Fruit fly (Drosophila melanogaster) whole organism, embryonic: ENCODE data around the gene klg.
A peak's percentile ranks its signal among the peaks of the same experiment; 100 is the strongest.

Experiments used
- Bgb ChIP-seq: fragments of 200-800 bp; sonication (Bioruptor generic); IDR thresholded peaks from 2 replicates; pipeline ENCODE4 v1.3.6; 2022; ENCODE audit warnings: missing biosample characterization, missing genetic modification characterization; ENCODE audit not compliant: partially characterized antibody
- BtbVII ChIP-seq: fragments of 200-800 bp; sonication (Bioruptor generic); optimal IDR thresholded peaks from 3 replicates; lab custom pipeline; 2017; ENCODE audit warnings: missing biosample characterization, mild to moderate bottlenecking, missing genetic modification characterization
- C15 ChIP-seq: fragments of 200-800 bp; sonication (Bioruptor generic); IDR thresholded peaks from 3 replicates; pipeline ENCODE4 v1.3.6; 2022; ENCODE audit warnings: missing biosample characterization, missing genetic modification characterization
- CG10321 ChIP-seq: fragments of 200-800 bp; sonication (Bioruptor generic); IDR thresholded peaks from 2 replicates; pipeline ENCODE4 v1.3.6; 2022; ENCODE audit warnings: missing biosample characterization, missing genetic modification characterization
- CG10366 ChIP-seq: fragments of 200-800 bp; sonication (Bioruptor generic); IDR thresholded peaks from 2 replicates; pipeline ENCODE4 v1.3.6; 2022; ENCODE audit warnings: missing biosample characterization, missing genetic modification characterization
- CG10462 ChIP-seq: fragments of 200-800 bp; sonication (Bioruptor generic); optimal IDR thresholded peaks from 2 replicates; lab custom pipeline; 2016; ENCODE audit warnings: missing biosample characterization, missing genetic modification characterization
- CG11723 ChIP-seq: fragments of 200-800 bp; sonication (Bioruptor generic); optimal IDR thresholded peaks from 2 replicates; lab custom pipeline; 2017; ENCODE audit warnings: missing biosample characterization, mild to moderate bottlenecking, missing genetic modification characterization
- CG13424 ChIP-seq: fragments of 200-800 bp; sonication (Bioruptor generic); optimal IDR thresholded peaks from 2 replicates; lab custom pipeline; 2019; ENCODE audit warnings: missing biosample characterization, mild to moderate bottlenecking, missing genetic modification characterization, moderate library complexity
- CG13624 ChIP-seq: fragments of 200-800 bp; sonication (Bioruptor generic); optimal IDR thresholded peaks from 2 replicates; lab custom pipeline; 2016; ENCODE audit warnings: missing biosample characterization, missing genetic modification characterization
- CG14965 ChIP-seq: fragments of 200-800 bp; sonication (Bioruptor generic); optimal IDR thresholded peaks from 2 replicates; lab custom pipeline; 2016; ENCODE audit warnings: missing biosample characterization, missing genetic modification characterization, borderline replicate concordance
- CG17802 ChIP-seq: fragments of 200-800 bp; sonication (Bioruptor generic); optimal IDR thresholded peaks from 2 replicates; lab custom pipeline; 2018; ENCODE audit warnings: missing biosample characterization, mild to moderate bottlenecking, missing genetic modification characterization, moderate library complexity
- CG18262 ChIP-seq: fragments of 200-800 bp; optimal IDR thresholded peaks from 3 replicates; lab custom pipeline; 2019; ENCODE audit warnings: missing biosample characterization, mild to moderate bottlenecking, missing genetic modification characterization, moderate library complexity
- CG18764 ChIP-seq: fragments of 200-800 bp; sonication (Bioruptor generic); optimal IDR thresholded peaks from 3 replicates; lab custom pipeline; 2016; ENCODE audit warnings: missing biosample characterization, missing genetic modification characterization
- CG2116 ChIP-seq: fragments of 200-800 bp; sonication (Bioruptor generic); optimal IDR thresholded peaks from 3 replicates; lab custom pipeline; 2018; ENCODE audit warnings: missing biosample characterization, mild to moderate bottlenecking, missing genetic modification characterization
- CG2202 ChIP-seq: fragments of 200-800 bp; sonication (Bioruptor generic); optimal IDR thresholded peaks from 2 replicates; lab custom pipeline; 2018; ENCODE audit warnings: missing biosample characterization, mild to moderate bottlenecking, missing genetic modification characterization
- CG2712 ChIP-seq: fragments of 200-800 bp; optimal IDR thresholded peaks from 3 replicates; lab custom pipeline; 2019; ENCODE audit warnings: missing biosample characterization, mild to moderate bottlenecking, missing genetic modification characterization, moderate library complexity
- CG3407 ChIP-seq: fragments of 200-800 bp; sonication (Bioruptor generic); optimal IDR thresholded peaks from 2 replicates; lab custom pipeline; 2018; ENCODE audit warnings: missing biosample characterization, mild to moderate bottlenecking, missing genetic modification characterization
- CG5953 ChIP-seq: fragments of 200-800 bp; sonication (Bioruptor generic); IDR thresholded peaks from 2 replicates; pipeline ENCODE4 v1.3.6; 2022; ENCODE audit warnings: missing biosample characterization, missing genetic modification characterization
- CG7271 ChIP-seq: fragments of 200-800 bp; sonication (Bioruptor generic); optimal IDR thresholded peaks from 2 replicates; lab custom pipeline; 2018; ENCODE audit warnings: missing biosample characterization, mild to moderate bottlenecking, missing genetic modification characterization, moderate library complexity
- CG7839 ChIP-seq: fragments of 200-800 bp; sonication (Bioruptor generic); optimal IDR thresholded peaks from 3 replicates; lab custom pipeline; 2018; ENCODE audit warnings: missing biosample characterization, mild to moderate bottlenecking, missing genetic modification characterization, moderate library complexity
- CG8388 ChIP-seq: fragments of 200-800 bp; sonication (Bioruptor generic); optimal IDR thresholded peaks from 2 replicates; lab custom pipeline; 2019; ENCODE audit warnings: missing biosample characterization, mild to moderate bottlenecking, missing genetic modification characterization, moderate library complexity
- CHES-1-like ChIP-seq: fragments of 200-800 bp; sonication (Bioruptor generic); optimal IDR thresholded peaks from 2 replicates; lab custom pipeline; 2016; ENCODE audit warnings: missing biosample characterization, missing genetic modification characterization
- CTCF ChIP-seq: fragments of 200-800 bp; sonication (Bioruptor generic); optimal IDR thresholded peaks from 2 replicates; lab custom pipeline; 2017; ENCODE audit warnings: missing biosample characterization, mild to moderate bottlenecking, missing genetic modification characterization, moderate library complexity
- Fer1 ChIP-seq: fragments of 200-800 bp; sonication (Bioruptor generic); optimal IDR thresholded peaks from 2 replicates; lab custom pipeline; 2017; ENCODE audit warnings: missing biosample characterization, mild to moderate bottlenecking, missing genetic modification characterization
- H15 ChIP-seq: fragments of 200-800 bp; sonication (Bioruptor generic); IDR thresholded peaks from 3 replicates; pipeline ENCODE4 v1.3.6; 2022; ENCODE audit warnings: missing biosample characterization, missing genetic modification characterization
- HLH4C ChIP-seq: fragments of 200-800 bp; sonication (Bioruptor generic); IDR thresholded peaks from 3 replicates; pipeline ENCODE4 v1.3.6; 2022; ENCODE audit warnings: missing biosample characterization, missing genetic modification characterization; ENCODE audit not compliant: partially characterized antibody
- HLHmδ ChIP-seq: fragments of 200-800 bp; sonication (Bioruptor generic); optimal IDR thresholded peaks from 2 replicates; lab custom pipeline; 2018; ENCODE audit warnings: missing biosample characterization, mild to moderate bottlenecking, missing genetic modification characterization, moderate library complexity
- HmgD ChIP-seq: fragments of 200-800 bp; sonication (Bioruptor generic); optimal IDR thresholded peaks from 3 replicates; lab custom pipeline; 2016; ENCODE audit warnings: missing biosample characterization, missing genetic modification characterization
- Hr78 ChIP-seq, 2 experiments: fragments of 200-800 bp in 1 of 2; fragments of >200 bp in 1 of 2; sonication (Bioruptor generic) in 1 of 2; optimal IDR thresholded peaks; 2 replicates each; lab custom pipeline; 2017 to 2019; ENCODE audit warnings: missing biosample characterization in 2 of 2, missing genetic modification characterization in 2 of 2, mild to moderate bottlenecking in 1 of 2, moderate library complexity in 1 of 2
- Lpt ChIP-seq: fragments of >200 bp; optimal IDR thresholded peaks from 2 replicates; lab custom pipeline; 2018; ENCODE audit warnings: missing biosample characterization, missing genetic modification characterization
- Mes4 ChIP-seq: fragments of 200-800 bp; sonication (Bioruptor generic); optimal IDR thresholded peaks from 2 replicates; lab custom pipeline; 2016; ENCODE audit warnings: missing biosample characterization, missing genetic modification characterization
- Nf-YC ChIP-seq: fragments of 200-800 bp; optimal IDR thresholded peaks from 3 replicates; lab custom pipeline; 2019; ENCODE audit warnings: missing biosample characterization, mild to moderate bottlenecking, missing genetic modification characterization, moderate library complexity
- TFAM ChIP-seq: fragments of 200-800 bp; sonication (Bioruptor generic); optimal IDR thresholded peaks from 2 replicates; lab custom pipeline; 2017; ENCODE audit warnings: missing biosample characterization, missing genetic modification characterization, inconsistent platforms
- abd-A ChIP-seq: fragments of 200-800 bp; sonication (Bioruptor generic); optimal IDR thresholded peaks from 3 replicates; lab custom pipeline; 2019; ENCODE audit warnings: missing biosample characterization, mild to moderate bottlenecking, missing genetic modification characterization, moderate library complexity
- disco-r ChIP-seq: fragments of 200-800 bp; sonication (Bioruptor generic); optimal IDR thresholded peaks from 2 replicates; lab custom pipeline; 2016; ENCODE audit warnings: missing biosample characterization, missing genetic modification characterization
- dm ChIP-seq: fragments of 200-800 bp; sonication (Bioruptor generic); optimal IDR thresholded peaks from 3 replicates; lab custom pipeline; 2016; ENCODE audit warnings: missing biosample characterization, missing genetic modification characterization
- dpn ChIP-seq, 2 experiments: fragments of 200-800 bp; sonication (Bioruptor generic); optimal IDR thresholded peaks; 3 replicates each; lab custom pipeline; 2016; ENCODE audit warnings: missing biosample characterization in 2 of 2, missing genetic modification characterization in 2 of 2
- h ChIP-seq: fragments of >200 bp; optimal IDR thresholded peaks from 2 replicates; lab custom pipeline; 2017
- hbn ChIP-seq: fragments of 200-800 bp; sonication (Bioruptor generic); IDR thresholded peaks from 2 replicates; pipeline ENCODE4 v1.3.6; 2022; ENCODE audit warnings: missing biosample characterization, missing genetic modification characterization; ENCODE audit not compliant: partially characterized antibody
- jigr1 ChIP-seq: fragments of 200-800 bp; sonication (Bioruptor generic); IDR thresholded peaks from 3 replicates; pipeline ENCODE4 v1.3.6; 2022; ENCODE audit warnings: missing biosample characterization, missing genetic modification characterization
- lilli ChIP-seq: fragments of 200-800 bp; sonication (Bioruptor generic); optimal IDR thresholded peaks from 3 replicates; lab custom pipeline; 2016; ENCODE audit warnings: missing biosample characterization, missing genetic modification characterization
- mam ChIP-seq: fragments of 200-800 bp; sonication (Bioruptor generic); optimal IDR thresholded peaks from 3 replicates; lab custom pipeline; 2016; ENCODE audit warnings: missing biosample characterization, missing genetic modification characterization
- nau ChIP-seq: fragments of 200-800 bp; sonication (Bioruptor generic); optimal IDR thresholded peaks from 3 replicates; lab custom pipeline; 2017; ENCODE audit warnings: missing biosample characterization, mild to moderate bottlenecking, missing genetic modification characterization, missing genetic modification reagents
- nerfin-2 ChIP-seq: fragments of 200-800 bp; sonication (Bioruptor generic); IDR thresholded peaks from 2 replicates; pipeline ENCODE4 v1.3.6; 2022; ENCODE audit warnings: missing biosample characterization, missing genetic modification characterization; ENCODE audit not compliant: partially characterized antibody
- nom ChIP-seq: fragments of 200-800 bp; sonication (Bioruptor generic); optimal IDR thresholded peaks from 2 replicates; lab custom pipeline; 2017; ENCODE audit warnings: missing biosample characterization, missing genetic modification characterization, mild to moderate bottlenecking, moderate library complexity, missing genetic modification reagents
- onecut ChIP-seq: fragments of 200-800 bp; sonication (Bioruptor generic); IDR thresholded peaks from 2 replicates; pipeline ENCODE4 v1.3.6; 2022; ENCODE audit warnings: missing biosample characterization, missing genetic modification characterization
- pita ChIP-seq: fragments of 200-800 bp; sonication (Bioruptor generic); optimal IDR thresholded peaks from 2 replicates; lab custom pipeline; 2017; ENCODE audit warnings: missing biosample characterization, mild to moderate bottlenecking, missing genetic modification characterization
- schlank ChIP-seq: fragments of 200-800 bp; sonication (Bioruptor generic); optimal IDR thresholded peaks from 2 replicates; lab custom pipeline; 2018; ENCODE audit warnings: missing biosample characterization, mild to moderate bottlenecking, missing genetic modification characterization
- sug ChIP-seq: fragments of 200-800 bp; optimal IDR thresholded peaks from 2 replicates; lab custom pipeline; 2019; ENCODE audit warnings: missing biosample characterization, mild to moderate bottlenecking, missing genetic modification characterization, moderate library complexity
- tap ChIP-seq: fragments of 200-800 bp; optimal IDR thresholded peaks from 3 replicates; lab custom pipeline; 2019; ENCODE audit warnings: missing biosample characterization, mild to moderate bottlenecking, missing genetic modification characterization, moderate library complexity
- vfl ChIP-seq: fragments of 200-800 bp; sonication (Bioruptor generic); optimal IDR thresholded peaks from 2 replicates; lab custom pipeline; 2016; ENCODE audit warnings: missing biosample characterization, missing genetic modification characterization
- vnd ChIP-seq: fragments of 200-800 bp; sonication (Bioruptor generic); IDR thresholded peaks from 3 replicates; pipeline ENCODE4 v1.3.6; 2022; ENCODE audit warnings: missing biosample characterization, missing genetic modification characterization; ENCODE audit not compliant: partially characterized antibody

The klg gene

DNA sequence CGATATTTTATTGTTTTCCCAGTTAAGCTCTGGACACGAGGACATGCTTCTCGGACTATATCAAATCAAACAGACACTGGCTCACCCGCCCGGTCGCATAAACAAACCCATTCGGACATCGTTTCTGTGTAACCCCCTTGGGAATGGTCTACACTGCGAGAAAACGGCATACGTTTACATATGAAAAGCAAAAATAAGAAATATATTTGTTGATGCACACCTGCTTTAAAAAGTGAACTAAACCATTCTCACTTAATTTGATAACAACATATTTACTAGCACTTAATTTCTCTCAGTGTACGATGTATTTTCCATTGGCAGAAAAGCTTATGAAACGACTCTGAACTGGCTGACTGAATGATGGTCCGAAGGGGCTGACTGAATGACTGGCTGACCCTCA, 37.1 kb upstream of the klg start (continued):
- TF ChIP-seq dm (GFP tag; lab: Kevin White, UChicago) (peak; percentile 24), CG11723 (peak; percentile 28), CHES-1-like (GFP tag; lab: Kevin White, UChicago) (no peak), Mes4 (GFP tag; lab: Kevin White, UChicago) (peak; percentile 35), CG7839 (tag; lab: Kevin White, UChicago) (peak; percentile 69), Hr78 (GFP tag; optimal IDR thresholded peaks at IDR 0.05; lab: Kevin White, UChicago) (no peak), H15 (GFP tag; lab: Robert Waterston, UW) (no peak), onecut (GFP tag; lab: Robert Waterston, UW) (peak; percentile 47; the same call in 1 of the 2 replicates), TFAM (no peak), dpn (GFP tag; optimal IDR thresholded peaks at IDR 0.05; lab: Kevin White, UChicago) (peak in 1 of 2 experiments; percentile 19), C15 (GFP tag; lab: Robert Waterston, UW) (no peak), HLHmδ (GFP tag; lab: Kevin White, UChicago) (no peak), vfl (GFP tag; lab: Kevin White, UChicago) (no peak), abd-A (tag; lab: Kevin White, UChicago) (peak; percentile 75), CG3407 (GFP tag; lab: Kevin White, UChicago) (peak; percentile 32), disco-r (GFP tag; lab: Kevin White, UChicago) (no peak), CG13424 (tag; lab: Kevin White, UChicago) (peak; percentile 71), HLH4C (no peak), mam (peak; percentile 26), CG10321 (no peak), CG8388 (peak; percentile 59), CG10366 (peak; percentile 47; the same call in 1 of the 2 replicates), CG18262 (tag; lab: Kevin White, UChicago) (peak; percentile 66), BtbVII (GFP tag; lab: Kevin White, UChicago) (no peak), h (lab: Kevin White, UChicago) (no peak), HmgD (GFP tag; lab: Kevin White, UChicago) (no peak), CG17802 (tag; lab: Kevin White, UChicago) (peak; percentile 14), CTCF (GFP tag; lab: Kevin White, UChicago) (no peak), nerfin-2 (GFP tag; lab: Robert Waterston, UW) (no peak), CG18764 (GFP tag; lab: Kevin White, UChicago) (no peak), Nf-YC (tag; lab: Kevin White, UChicago) (peak; percentile 36), pita (GFP tag; lab: Kevin White, UChicago) (no peak), CG14965 (GFP tag; lab: Kevin White, UChicago) (no peak), CG7271 (tag; lab: Kevin White, UChicago) (no peak), CG2202 (tag; lab: Kevin White, UChicago) (no peak), hbn (GFP tag; lab: Robert Waterston, UW) (no peak), Fer1 (GFP tag; lab: Kevin White, UChicago) (peak; percentile 73), tap (tag; lab: Kevin White, UChicago) (peak; percentile 47), nau (GFP tag; lab: Kevin White, UChicago) (no peak), CG2116 (GFP tag; lab: Kevin White, UChicago) (no peak), vnd (no peak), schlank (no peak), CG5953 (GFP tag; lab: Robert Waterston, UW) (no peak), Bgb (GFP tag; lab: Robert Waterston, UW) (no peak), lilli (GFP tag; lab: Kevin White, UChicago) (peak; percentile 33), jigr1 (no peak), CG2712 (tag; lab: Kevin White, UChicago) (peak; percentile 65), CG10462 (GFP tag; lab: Kevin White, UChicago) (no peak), CG13624 (GFP tag; lab: Kevin White, UChicago) (no peak), sug (tag; lab: Kevin White, UChicago) (peak; percentile 42), nom (GFP tag; lab: Kevin White, UChicago) (no peak), Lpt (GFP tag; lab: Kevin White, UChicago) (no peak)
